Worm (Caenorhabditis elegans) whole organism, young adult: ENCODE data around the gene hpo-31.

Experiments
- B0019.2 ChIP-seq: fragments of 200-800 bp; sonication (Bioruptor generic); conservative IDR thresholded peaks from 2 replicates; pipeline ENCODE4 v1.3.6; 2022; ENCODE audit warnings: missing genetic modification reagents, missing genetic modification characterization, missing compliant biosample characterization
- B0336.3 ChIP-seq: fragments of 200-800 bp; sonication (Bioruptor generic); IDR thresholded peaks from 2 replicates; pipeline ENCODE4 v1.3.6; 2022; ENCODE audit warnings: missing genetic modification characterization, missing compliant biosample characterization
- C06A6.2 ChIP-seq: fragments of 200-800 bp; sonication (Bioruptor generic); conservative IDR thresholded peaks from 2 replicates; pipeline ENCODE4 v1.3.6; 2022; ENCODE audit warnings: missing genetic modification characterization, missing compliant biosample characterization
- F10E7.11 ChIP-seq: sonication (generic microtip); optimal IDR thresholded peaks from 2 replicates; lab custom pipeline; 2017; ENCODE audit warnings: mild to moderate bottlenecking, missing genetic modification characterization, moderate library complexity, missing compliant biosample characterization
- F22D6.2 ChIP-seq: sonication (generic microtip); optimal IDR thresholded peaks from 2 replicates; lab custom pipeline; 2016; ENCODE audit warnings: mild to moderate bottlenecking, missing genetic modification characterization, missing compliant biosample characterization
- F23B12.7 ChIP-seq: sonication (generic microtip); optimal IDR thresholded peaks from 2 replicates; lab custom pipeline; 2017; ENCODE audit warnings: missing genetic modification characterization, mild to moderate bottlenecking, missing compliant biosample characterization, antibody characterized with exemption, moderate library complexity; ENCODE audit not compliant: insufficient read depth
- F39B2.1 ChIP-seq: fragments of 200-800 bp; sonication (Bioruptor generic); IDR thresholded peaks from 2 replicates; pipeline ENCODE4 v1.3.6; 2022; ENCODE audit warnings: missing genetic modification reagents, missing genetic modification characterization, missing compliant biosample characterization
- F49E8.2 ChIP-seq: sonication (generic microtip); optimal IDR thresholded peaks from 3 replicates; lab custom pipeline; 2017; ENCODE audit warnings: missing genetic modification characterization, mild to moderate bottlenecking, missing compliant biosample characterization, antibody characterized with exemption, moderate library complexity; ENCODE audit not compliant: insufficient read depth
- F55B11.4 ChIP-seq: sonication (generic microtip); optimal IDR thresholded peaks from 2 replicates; lab custom pipeline; 2016; ENCODE audit warnings: missing compliant biosample characterization, missing genetic modification characterization, borderline replicate concordance; ENCODE audit not compliant: insufficient read depth
- F57A8.1 ChIP-seq: fragments of 200-800 bp; sonication (Bioruptor generic); optimal IDR thresholded peaks from 2 replicates; lab custom pipeline; 2018; ENCODE audit warnings: mild to moderate bottlenecking, missing genetic modification characterization, moderate library complexity, missing compliant biosample characterization
- T26A5.8 ChIP-seq: sonication (generic microtip); optimal IDR thresholded peaks from 2 replicates; lab custom pipeline; 2016; ENCODE audit warnings: missing genetic modification characterization, missing compliant biosample characterization
- Y56A3A.18 ChIP-seq: fragments of 200-800 bp; sonication (Bioruptor generic); IDR thresholded peaks from 2 replicates; pipeline ENCODE4 v1.3.6; 2022; ENCODE audit warnings: missing genetic modification reagents, missing genetic modification characterization, missing compliant biosample characterization
- ZK185.1 ChIP-seq: sonication (generic microtip); optimal IDR thresholded peaks from 2 replicates; lab custom pipeline; 2016; ENCODE audit warnings: mild to moderate bottlenecking, missing genetic modification characterization, missing compliant biosample characterization; ENCODE audit not compliant: poor library complexity, severe bottlenecking
- aptf-2 ChIP-seq: fragments of 200-800 bp; sonication (Bioruptor generic); conservative IDR thresholded peaks from 2 replicates; pipeline ENCODE4 v1.3.6; 2022; ENCODE audit warnings: missing genetic modification reagents, missing genetic modification characterization, missing compliant biosample characterization
- atf-7 ChIP-seq: sonication (generic microtip); optimal IDR thresholded peaks from 2 replicates; lab custom pipeline; 2017; ENCODE audit warnings: mild to moderate bottlenecking, missing genetic modification characterization, missing compliant biosample characterization
- athp-1 ChIP-seq: sonication (generic microtip); optimal IDR thresholded peaks from 2 replicates; lab custom pipeline; 2017; ENCODE audit warnings: mild to moderate bottlenecking, missing genetic modification characterization, missing compliant biosample characterization
- attf-3 ChIP-seq: fragments of 200-800 bp; sonication (Bioruptor generic); conservative IDR thresholded peaks from 2 replicates; pipeline ENCODE4 v1.3.6; 2022; ENCODE audit warnings: missing genetic modification reagents, missing genetic modification characterization, missing compliant biosample characterization
- cebp-1 ChIP-seq, 2 experiments: fragments of 200-800 bp in 1 of 2; sonication (Bioruptor generic) in 1 of 2; sonication (generic microtip) in 1 of 2; IDR thresholded peaks in 1 of 2; optimal IDR thresholded peaks in 1 of 2; 2 replicates each; pipeline versions ENCODE4 v1.3.6 to Lab custom; 2017 to 2022; ENCODE audit warnings: missing compliant biosample characterization in 2 of 2, missing genetic modification characterization in 2 of 2, mild to moderate bottlenecking in 1 of 2, missing genetic modification reagents in 1 of 2, moderate library complexity in 1 of 2
- ceh-100 ChIP-seq: fragments of 200-800 bp; sonication (Bioruptor generic); IDR thresholded peaks from 2 replicates; pipeline ENCODE4 v1.3.6; 2022; ENCODE audit warnings: missing genetic modification reagents, missing genetic modification characterization, missing compliant biosample characterization
- ceh-79 ChIP-seq: sonication (generic microtip); optimal IDR thresholded peaks from 2 replicates; lab custom pipeline; 2017; ENCODE audit warnings: mild to moderate bottlenecking, missing genetic modification characterization, missing compliant biosample characterization
- ceh-91 ChIP-seq: fragments of 200-800 bp; sonication (Bioruptor generic); IDR thresholded peaks from 2 replicates; pipeline ENCODE4 v1.3.6; 2022; ENCODE audit warnings: missing genetic modification reagents, missing genetic modification characterization, missing compliant biosample characterization
- chd-7 ChIP-seq: sonication (generic microtip); optimal IDR thresholded peaks from 2 replicates; lab custom pipeline; 2016; ENCODE audit warnings: mild to moderate bottlenecking, missing genetic modification characterization, moderate library complexity, missing compliant biosample characterization
- die-1 ChIP-seq: sonication (generic microtip); optimal IDR thresholded peaks from 2 replicates; lab custom pipeline; 2016; ENCODE audit warnings: missing genotype, mild to moderate bottlenecking, missing genetic modification characterization, missing compliant biosample characterization
- dox-1 ChIP-seq: fragments of 200-800 bp; sonication (Bioruptor generic); IDR thresholded peaks from 2 replicates; pipeline ENCODE4 v1.3.6; 2022; ENCODE audit warnings: missing genetic modification reagents, missing genetic modification characterization, missing compliant biosample characterization
- dpff-1 ChIP-seq: sonication (generic microtip); optimal IDR thresholded peaks from 2 replicates; lab custom pipeline; 2017; ENCODE audit warnings: mild to moderate bottlenecking, missing genetic modification characterization, missing compliant biosample characterization
- efl-1 ChIP-seq: fragments of 150-350 bp; optimal IDR thresholded peaks from 2 replicates; lab custom pipeline; 2014; ENCODE audit warnings: missing biosample characterization, missing genetic modification reagents, missing genetic modification characterization
- ekl-4 ChIP-seq: fragments of 200-800 bp; sonication (Bioruptor generic); IDR thresholded peaks from 2 replicates; pipeline ENCODE4 v1.3.6; 2022; ENCODE audit warnings: missing genetic modification reagents, missing genetic modification characterization, missing compliant biosample characterization
- ets-4 ChIP-seq: fragments of 200-800 bp; sonication (Bioruptor generic); optimal IDR thresholded peaks from 2 replicates; lab custom pipeline; 2018; ENCODE audit warnings: mild to moderate bottlenecking, missing genetic modification characterization, missing compliant biosample characterization
- let-526 ChIP-seq: fragments of 200-800 bp; sonication (Bioruptor generic); IDR thresholded peaks from 2 replicates; pipeline ENCODE4 v1.3.6; 2022; ENCODE audit warnings: missing genetic modification reagents, missing genetic modification characterization, missing compliant biosample characterization
- lin-35 ChIP-seq, 3 experiments: fragments of 150-350 bp in 2 of 3; sonication (generic microtip) in 1 of 3; optimal IDR thresholded peaks; 2 replicates each; lab custom pipeline; 2014 to 2018; ENCODE audit warnings: missing biosample characterization in 3 of 3, missing genetic modification characterization in 3 of 3, missing genetic modification reagents in 3 of 3
- lir-1 ChIP-seq: fragments of 200-800 bp; sonication (Bioruptor generic); conservative IDR thresholded peaks from 2 replicates; pipeline ENCODE4 v1.3.6; 2022; ENCODE audit warnings: missing genetic modification reagents, missing genetic modification characterization, missing compliant biosample characterization
- madf-10 ChIP-seq: sonication (generic microtip); optimal IDR thresholded peaks from 2 replicates; lab custom pipeline; 2016; ENCODE audit warnings: mild to moderate bottlenecking, missing genetic modification characterization, missing compliant biosample characterization
- madf-6 ChIP-seq: fragments of 200-800 bp; sonication (Bioruptor generic); IDR thresholded peaks from 2 replicates; pipeline ENCODE4 v1.3.6; 2022; ENCODE audit warnings: missing genetic modification reagents, missing genetic modification characterization, missing compliant biosample characterization
- mel-28 ChIP-seq: sonication (generic microtip); optimal IDR thresholded peaks from 2 replicates; lab custom pipeline; 2016; ENCODE audit warnings: borderline replicate concordance, mild to moderate bottlenecking, missing genetic modification characterization, missing compliant biosample characterization
- mes-4 ChIP-seq: sonication (generic microtip); optimal IDR thresholded peaks from 2 replicates; lab custom pipeline; 2016; ENCODE audit warnings: missing genotype, missing genetic modification characterization, missing compliant biosample characterization
- nfyb-1 ChIP-seq: fragments of 200-800 bp; sonication (Bioruptor generic); IDR thresholded peaks from 2 replicates; pipeline ENCODE4 v1.3.6; 2022; ENCODE audit warnings: missing genetic modification reagents, missing genetic modification characterization, missing compliant biosample characterization
- nhr-80 ChIP-seq: sonication (generic microtip); optimal IDR thresholded peaks from 2 replicates; lab custom pipeline; 2016; ENCODE audit warnings: missing genetic modification characterization, missing compliant biosample characterization
- pbrm-1 ChIP-seq: fragments of 200-800 bp; sonication (Bioruptor generic); IDR thresholded peaks from 2 replicates; pipeline ENCODE4 v1.3.6; 2022; ENCODE audit warnings: missing genetic modification reagents, missing genetic modification characterization, missing compliant biosample characterization
- pha-4 ChIP-seq: fragments of 150-350 bp; sonication (generic microtip); optimal IDR thresholded peaks from 2 replicates; lab custom pipeline; 2014; ENCODE audit warnings: missing biosample characterization, missing genetic modification reagents, missing genetic modification characterization
- snpc-4 ChIP-seq, 5 experiments: fragments of 150-350 bp in 1 of 5; sonication (generic microtip) in 4 of 5; optimal IDR thresholded peaks; 2 replicates each; lab custom pipeline; 2014 to 2018; ENCODE audit warnings: missing genetic modification characterization in 5 of 5, missing biosample characterization in 3 of 5, antibody characterized with exemption in 2 of 5, mild to moderate bottlenecking in 2 of 5, missing compliant biosample characterization in 2 of 5, missing genotype in 2 of 5, moderate library complexity in 2 of 5, missing genetic modification reagents in 1 of 5
- tbx-9 ChIP-seq: sonication (generic microtip); optimal IDR thresholded peaks from 2 replicates; lab custom pipeline; 2016; ENCODE audit warnings: borderline replicate concordance, missing genetic modification characterization, inconsistent platforms, missing compliant biosample characterization
- zfh-2 ChIP-seq: fragments of 200-800 bp; sonication (Bioruptor generic); conservative IDR thresholded peaks from 2 replicates; pipeline ENCODE4 v1.3.6; 2022; ENCODE audit warnings: missing genetic modification reagents, missing genetic modification characterization, missing compliant biosample characterization
- ztf-26 ChIP-seq: sonication (generic microtip); optimal IDR thresholded peaks from 2 replicates; lab custom pipeline; 2017; ENCODE audit warnings: missing genetic modification characterization, missing compliant biosample characterization
- ztf-3 ChIP-seq: fragments of 200-800 bp; sonication (Bioruptor generic); optimal IDR thresholded peaks from 2 replicates; lab custom pipeline; 2018; ENCODE audit warnings: mild to moderate bottlenecking, missing genetic modification characterization, missing compliant biosample characterization

The hpo-31 gene

ce11 chrV:13794046-13794445 is 28.8 kb upstream of the hpo-31 start:
- TF ChIP-seq zfh-2 (GFP tag; lab: Robert Waterston, UW) (peak; percentile 72), dox-1 (0 out of 2 replicates have a peak, but pooled peaks have one; percentile 38), aptf-2 (GFP tag; lab: Robert Waterston, UW) (no peak)

ce11 chrV:13796246-13796776 is 26.5 kb upstream of the hpo-31 start, which contains the start of gene twk-32:
Gene twk-32 (plus strand): TSS chrV:13796641.
- TF ChIP-seq ztf-26 (peak; percentile 23), mes-4 (tag; lab: Kevin White, UChicago) (no peak), F23B12.7 (tag; lab: Kevin White, UChicago) (no peak), efl-1 (GFP tag; lab: Kevin White, UChicago) (no peak), pbrm-1 (GFP tag; lab: Robert Waterston, UW) (0 out of 2 replicates have a peak, but pooled peaks have one; percentile 8), dpff-1 (peak; percentile 24), die-1 (tag; lab: Kevin White, UChicago) (no peak), F10E7.11 (tag; lab: Kevin White, UChicago) (no peak), ZK185.1 (tag; lab: Kevin White, UChicago) (no peak), aptf-2 (GFP tag; lab: Robert Waterston, UW) (no peak), chd-7 (tag; lab: Kevin White, UChicago) (peak; percentile 31), ceh-91 (GFP tag; lab: Robert Waterston, UW) (no peak), zfh-2 (GFP tag; lab: Robert Waterston, UW) (no peak), ceh-79 (tag; lab: Kevin White, UChicago) (no peak), F55B11.4 (no peak), T26A5.8 (tag; lab: Kevin White, UChicago) (no peak), cebp-1 (GFP tag; IDR thresholded peaks at IDR 0.05; lab: Robert Waterston, UW) (no peak), cebp-1 (tag; optimal IDR thresholded peaks at IDR 0.05; lab: Kevin White, UChicago) (peak; percentile 51), atf-7 (tag; lab: Kevin White, UChicago) (no peak), ets-4 (GFP tag; lab: Kevin White, UChicago) (no peak), ekl-4 (GFP tag; lab: Robert Waterston, UW) (0 out of 2 replicates have a peak, but pooled peaks have one; percentile 29), snpc-4 (GFP tag; optimal IDR thresholded peaks at IDR 0.05; lab: Kevin White, UChicago) (no peak), snpc-4 (tag; optimal IDR thresholded peaks at IDR 0.05; lab: Kevin White, UChicago) (no peak), lir-1 (no peak), athp-1 (tag; lab: Kevin White, UChicago) (no peak), Y56A3A.18 (GFP tag; lab: Robert Waterston, UW) (no peak), B0336.3 (peak; percentile 58), F57A8.1 (GFP tag; lab: Kevin White, UChicago) (no peak), F49E8.2 (tag; lab: Kevin White, UChicago) (no peak), B0019.2 (no peak), F22D6.2 (tag; lab: Kevin White, UChicago) (no peak), madf-6 (GFP tag; lab: Robert Waterston, UW) (0 out of 2 replicates have a peak, but pooled peaks have one; percentile 3), pha-4 (tag; lab: Kevin White, UChicago) (no peak), madf-10 (no peak), let-526 (GFP tag; lab: Robert Waterston, UW) (no peak), attf-3 (GFP tag; lab: Robert Waterston, UW) (no peak), lin-35 (GFP tag; optimal IDR thresholded peaks at IDR 0.05; lab: Kevin White, UChicago) (no peak), nfyb-1 (GFP tag; lab: Robert Waterston, UW) (peak; percentile 60; the same call in 1 of the 2 replicates), ztf-3 (no peak), C06A6.2 (GFP tag; lab: Robert Waterston, UW) (0 out of 2 replicates have a peak, but pooled peaks have one; percentile 9), ceh-100 (no peak), mel-28 (tag; lab: Kevin White, UChicago) (no peak), F39B2.1 (no peak), tbx-9 (tag; lab: Kevin White, UChicago) (no peak), nhr-80 (tag; lab: Kevin White, UChicago) (no peak)
